Fruit fly (Drosophila melanogaster): Measurements from ENCODE around the gene CG7900.
A peak's percentile ranks its signal among the peaks of the same experiment; 100 is the strongest.

The CG7900 gene

DNA sequence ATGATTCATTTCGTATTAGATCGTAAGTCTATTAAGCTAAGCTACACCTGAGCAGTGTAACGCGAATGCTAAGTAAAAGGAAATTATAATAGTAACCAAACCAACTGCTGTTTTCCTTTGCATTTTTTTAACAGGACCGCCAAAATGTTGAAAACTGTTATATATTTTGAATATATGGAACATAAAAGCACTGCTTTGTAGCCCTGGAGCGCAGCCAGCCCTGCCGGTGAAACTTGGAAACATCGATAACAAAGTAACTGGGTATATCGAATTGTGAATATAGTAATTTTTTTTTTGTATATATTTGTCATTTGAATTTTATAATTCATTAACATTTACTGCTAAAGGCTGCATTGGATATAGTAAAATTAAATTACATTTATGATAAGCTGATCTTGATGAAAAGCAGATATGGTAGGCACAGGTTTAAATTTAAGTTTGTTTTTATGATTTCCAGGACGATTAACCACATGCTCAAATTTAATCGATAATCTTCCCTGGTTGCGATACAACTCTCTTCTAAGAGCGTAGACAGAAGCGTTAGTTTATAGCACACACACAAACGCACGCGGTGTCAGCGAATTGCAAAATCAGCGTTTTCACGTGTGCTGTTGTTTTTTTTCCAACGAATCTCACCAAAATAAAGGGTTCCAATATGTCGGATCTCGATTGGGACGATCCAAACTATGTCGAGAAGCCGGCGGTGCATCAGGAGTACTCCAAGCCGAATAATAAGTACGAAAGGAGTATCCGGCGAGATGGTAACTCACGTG, 28.5 kb downstream of the CG7900 start, which contains the start of gene CG7878:
CG7878 (plus strand) TSS at position 528 of the 773 bp plus-strand sequence.
- TF ChIP-seq Clk (GFP tag; optimal IDR thresholded peaks at IDR 0.05) (peak; percentile 61), CG7101 (tag; optimal IDR thresholded peaks at IDR 0.05) (peak; percentile 57), Mnt (GFP tag; optimal IDR thresholded peaks at IDR 0.05) (peak; percentile 73), cic (GFP tag; optimal IDR thresholded peaks at IDR 0.05) (peak; percentile 12), pad (GFP tag; optimal IDR thresholded peaks at IDR 0.05) (peak; percentile 45), ovo (GFP tag; optimal IDR thresholded peaks at IDR 0.05) (peak; percentile 72), CG12768 (GFP tag; optimal IDR thresholded peaks at IDR 0.05) (peak; percentile 72), Crg-1 (GFP tag; optimal IDR thresholded peaks at IDR 0.05) (peak; percentile 77), bab1 (GFP tag; optimal IDR thresholded peaks at IDR 0.05) (peak; percentile 64), tj (GFP tag; optimal IDR thresholded peaks at IDR 0.05) (peak; percentile 91), CG33017 (tag; optimal IDR thresholded peaks at IDR 0.05) (peak; percentile 29), CG14711 (tag; optimal IDR thresholded peaks at IDR 0.05) (peak; percentile 37), Hr96 (GFP tag; optimal IDR thresholded peaks at IDR 0.05) (no peak), kay (GFP tag; ENCODE audit: borderline replicate concordance) (peak; percentile 95), CG11617 (GFP tag; optimal IDR thresholded peaks at IDR 0.05) (peak; percentile 66), CG5204 (GFP tag; optimal IDR thresholded peaks at IDR 0.05) (no peak), CG1620 (GFP tag; optimal IDR thresholded peaks at IDR 0.05) (peak; percentile 80), CG7045 (GFP tag; optimal IDR thresholded peaks at IDR 0.05) (peak; percentile 69), cnc (optimal IDR thresholded peaks at IDR 0.05) (no peak), toe (GFP tag; optimal IDR thresholded peaks at IDR 0.05) (peak; percentile 65)

DNA sequence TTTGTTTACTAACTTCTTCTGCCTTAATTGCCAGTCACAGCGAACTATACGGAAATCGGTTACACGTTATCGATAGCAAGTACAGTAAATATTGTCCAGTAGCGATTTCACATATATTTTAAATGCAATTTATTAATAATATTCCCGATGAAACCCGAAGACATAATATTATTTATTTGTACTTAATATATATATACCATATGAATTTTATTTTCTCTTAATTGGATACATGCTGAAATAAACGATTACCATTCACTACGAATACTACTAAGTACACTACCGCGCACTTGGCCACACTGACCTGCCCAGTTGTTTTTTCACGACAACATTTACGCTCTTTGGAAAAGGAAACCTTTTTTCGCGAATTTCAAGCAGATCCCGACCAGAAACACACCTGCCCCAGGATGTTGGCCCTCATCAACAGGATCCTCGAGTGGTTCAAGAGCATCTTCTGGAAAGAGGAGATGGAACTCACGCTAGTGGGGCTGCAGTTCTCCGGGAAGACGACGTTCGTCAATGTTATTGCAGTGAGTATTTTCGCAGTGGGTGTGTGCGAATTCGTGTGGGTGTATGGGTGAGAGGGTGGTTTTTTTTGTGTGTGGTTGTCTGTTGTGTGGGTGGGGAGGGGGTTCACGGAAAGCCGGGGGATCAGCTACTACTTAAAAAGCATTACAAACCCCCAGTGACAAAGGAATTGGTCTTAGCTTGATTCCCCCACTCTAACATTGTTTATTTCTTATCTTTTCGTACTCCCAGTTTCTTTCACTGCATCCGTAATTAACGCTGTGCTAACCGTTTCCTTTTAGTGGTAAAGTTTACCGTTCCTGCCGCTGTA, 32.6 kb downstream of the CG7900 start, which contains the start of the genes CG9667 and Arl8:
CG9667 (minus strand) TSS at position 42 of the 835 bp plus-strand sequence.
Arl8 (plus strand) TSS at position 290 of the 835 bp plus-strand sequence.
- TF ChIP-seq CG5204 (GFP tag; optimal IDR thresholded peaks at IDR 0.05), result no peak
- TF ChIP-seq Crg-1 (GFP tag; optimal IDR thresholded peaks at IDR 0.05), result no peak
- peak; percentile 50 for TF ChIP-seq CG14711 (tag; optimal IDR thresholded peaks at IDR 0.05)
- TF ChIP-seq bab1 (GFP tag; optimal IDR thresholded peaks at IDR 0.05), result peak; percentile 34
- no peak for TF ChIP-seq tj (GFP tag; optimal IDR thresholded peaks at IDR 0.05)
- peak; percentile 26 for TF ChIP-seq CG1620 (GFP tag; optimal IDR thresholded peaks at IDR 0.05)
- peak; percentile 31 for TF ChIP-seq CG7045 (GFP tag; optimal IDR thresholded peaks at IDR 0.05)
- peak; percentile 22 for TF ChIP-seq Mnt (GFP tag; optimal IDR thresholded peaks at IDR 0.05)
- TF ChIP-seq Hr96 (GFP tag; optimal IDR thresholded peaks at IDR 0.05), result no peak
- TF ChIP-seq CG11617 (GFP tag; optimal IDR thresholded peaks at IDR 0.05), result peak; percentile 28
- TF ChIP-seq cic (GFP tag; optimal IDR thresholded peaks at IDR 0.05), result peak; percentile 48
- TF ChIP-seq Clk (GFP tag; optimal IDR thresholded peaks at IDR 0.05), result no peak
- peak; percentile 67 for TF ChIP-seq CG33017 (tag; optimal IDR thresholded peaks at IDR 0.05)
- no peak for TF ChIP-seq toe (GFP tag; optimal IDR thresholded peaks at IDR 0.05)
- TF ChIP-seq cnc (optimal IDR thresholded peaks at IDR 0.05), result no peak
- peak; percentile 31 for TF ChIP-seq kay (GFP tag; ENCODE audit: borderline replicate concordance)
- peak; percentile 29 for TF ChIP-seq pad (GFP tag; optimal IDR thresholded peaks at IDR 0.05)
- peak; percentile 66 for TF ChIP-seq CG7101 (tag; optimal IDR thresholded peaks at IDR 0.05)
- no peak for TF ChIP-seq CG12768 (GFP tag; optimal IDR thresholded peaks at IDR 0.05)
- TF ChIP-seq ovo (GFP tag; optimal IDR thresholded peaks at IDR 0.05), result peak; percentile 31

DNA sequence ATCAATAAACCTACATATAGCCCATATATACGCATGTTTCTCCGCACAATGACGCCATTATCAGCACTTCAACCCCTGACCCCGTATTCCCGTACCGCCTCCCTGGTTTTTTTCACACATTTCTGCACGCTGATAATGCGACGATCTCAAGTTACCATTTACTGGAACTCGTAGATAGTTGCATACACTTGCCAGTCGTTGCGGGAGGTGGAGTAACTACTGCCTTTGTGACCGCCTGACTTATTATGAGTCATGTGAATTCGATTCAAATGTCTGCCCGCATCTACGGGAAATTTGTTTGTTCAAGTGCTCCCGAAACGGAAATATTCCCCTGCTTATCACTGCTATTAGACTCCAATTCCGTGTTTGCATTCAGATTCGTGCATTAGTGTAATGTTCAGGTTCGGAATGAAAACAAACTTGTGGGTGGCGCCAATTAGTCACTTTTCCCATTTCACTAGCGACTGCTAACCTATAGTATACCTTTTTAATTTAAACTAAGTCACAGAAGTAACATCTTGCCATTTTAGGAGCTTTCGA, 33.3 kb downstream of the CG7900 start:
- TF ChIP-seq kay (GFP tag; ENCODE audit: borderline replicate concordance), result peak; percentile 90
- peak; percentile 15 for TF ChIP-seq cic (GFP tag; optimal IDR thresholded peaks at IDR 0.05)
- no peak for TF ChIP-seq CG33017 (tag; optimal IDR thresholded peaks at IDR 0.05)

DNA sequence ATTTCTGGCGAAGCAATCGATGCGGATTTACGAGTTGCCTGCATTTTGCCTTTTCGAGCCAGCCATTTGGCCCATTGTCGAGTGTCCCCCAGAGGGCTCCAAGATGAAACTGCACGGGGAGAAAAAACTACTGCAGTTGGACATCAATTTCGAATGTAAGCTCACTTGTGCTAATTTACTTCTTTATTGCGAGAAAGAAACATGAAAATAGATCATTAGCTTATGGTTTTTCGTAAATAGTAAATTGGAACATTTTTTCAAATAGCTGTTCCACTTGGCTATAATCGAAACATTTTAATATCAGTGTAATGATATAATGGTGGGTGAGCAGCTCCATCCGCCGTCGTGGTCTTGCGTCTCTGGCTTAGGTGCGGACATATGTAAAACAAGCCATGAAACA, 38.5 kb downstream of the CG7900 start:
- no peak for TF ChIP-seq ovo (GFP tag; optimal IDR thresholded peaks at IDR 0.05)
- TF ChIP-seq kay (GFP tag; ENCODE audit: borderline replicate concordance), result no peak
- TF ChIP-seq CG14711 (tag; optimal IDR thresholded peaks at IDR 0.05), result no peak
- no peak for TF ChIP-seq CG33017 (tag; optimal IDR thresholded peaks at IDR 0.05)
- no peak for TF ChIP-seq bab1 (GFP tag; optimal IDR thresholded peaks at IDR 0.05)
- no peak for TF ChIP-seq Crg-1 (GFP tag; optimal IDR thresholded peaks at IDR 0.05)
- no peak for TF ChIP-seq Clk (GFP tag; optimal IDR thresholded peaks at IDR 0.05)
- TF ChIP-seq tj (GFP tag; optimal IDR thresholded peaks at IDR 0.05), result no peak
- no peak for TF ChIP-seq cnc (optimal IDR thresholded peaks at IDR 0.05)
- TF ChIP-seq cic (GFP tag; optimal IDR thresholded peaks at IDR 0.05), result no peak
- TF ChIP-seq CG1620 (GFP tag; optimal IDR thresholded peaks at IDR 0.05), result no peak
- no peak for TF ChIP-seq pad (GFP tag; optimal IDR thresholded peaks at IDR 0.05)
- TF ChIP-seq CG12768 (GFP tag; optimal IDR thresholded peaks at IDR 0.05), result no peak
- TF ChIP-seq CG11617 (GFP tag; optimal IDR thresholded peaks at IDR 0.05), result no peak
- TF ChIP-seq Mnt (GFP tag; optimal IDR thresholded peaks at IDR 0.05), result no peak
- TF ChIP-seq CG7045 (GFP tag; optimal IDR thresholded peaks at IDR 0.05), result no peak
- no peak for TF ChIP-seq CG5204 (GFP tag; optimal IDR thresholded peaks at IDR 0.05)
- TF ChIP-seq toe (GFP tag; optimal IDR thresholded peaks at IDR 0.05), result no peak
- no peak for TF ChIP-seq CG7101 (tag; optimal IDR thresholded peaks at IDR 0.05)
- no peak for TF ChIP-seq Hr96 (GFP tag; optimal IDR thresholded peaks at IDR 0.05)

DNA sequence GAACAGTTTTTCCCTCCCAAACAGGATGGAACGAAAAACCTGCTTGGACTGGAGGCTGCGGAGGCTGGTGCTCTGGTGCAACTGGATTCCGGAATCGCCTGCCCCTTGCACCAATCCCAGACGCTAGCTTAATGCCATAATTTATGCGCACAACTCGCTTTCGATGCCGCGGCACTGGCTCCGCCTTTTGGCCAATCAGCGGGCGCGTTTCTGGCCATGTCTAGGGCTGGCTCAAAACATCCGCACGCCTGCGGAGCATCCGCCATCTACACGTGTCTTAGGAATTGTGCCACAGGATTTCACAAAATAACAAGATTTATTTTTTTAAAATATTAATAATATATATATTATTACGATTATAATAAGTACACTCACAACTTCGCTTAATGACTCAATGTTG, 40.6 kb downstream of the CG7900 start:
- no peak for TF ChIP-seq cic (GFP tag; optimal IDR thresholded peaks at IDR 0.05)
- no peak for TF ChIP-seq kay (GFP tag; ENCODE audit: borderline replicate concordance)
- TF ChIP-seq CG1620 (GFP tag; optimal IDR thresholded peaks at IDR 0.05), result no peak
- TF ChIP-seq CG7101 (tag; optimal IDR thresholded peaks at IDR 0.05), result no peak
- no peak for TF ChIP-seq pad (GFP tag; optimal IDR thresholded peaks at IDR 0.05)
- TF ChIP-seq CG33017 (tag; optimal IDR thresholded peaks at IDR 0.05), result no peak
